Fruit fly (Drosophila melanogaster) whole organism, embryonic: ENCODE measurements around the gene Rbf2.
A peak's percentile ranks its signal among the peaks of the same experiment; 100 is the strongest.

ENCODE experiments used
- BtbVII ChIP-seq: fragments of 200-800 bp; sonication (Bioruptor generic); optimal IDR thresholded peaks from 3 replicates; lab custom pipeline; 2017; ENCODE audit warnings: missing biosample characterization, mild to moderate bottlenecking, missing genetic modification characterization
- C15 ChIP-seq: fragments of 200-800 bp; sonication (Bioruptor generic); IDR thresholded peaks from 3 replicates; pipeline ENCODE4 v1.3.6; 2022; ENCODE audit warnings: missing biosample characterization, missing genetic modification characterization
- CG10267 ChIP-seq: fragments of 200-800 bp; sonication (Bioruptor generic); optimal IDR thresholded peaks from 2 replicates; lab custom pipeline; 2018; ENCODE audit warnings: missing biosample characterization, mild to moderate bottlenecking, missing genetic modification characterization, moderate library complexity
- CG4360 ChIP-seq: fragments of 200-800 bp; sonication (Bioruptor generic); IDR thresholded peaks from 2 replicates; pipeline ENCODE4 v1.3.6; 2022; ENCODE audit warnings: missing biosample characterization, missing genetic modification characterization
- CG7839 ChIP-seq: fragments of 200-800 bp; sonication (Bioruptor generic); optimal IDR thresholded peaks from 3 replicates; lab custom pipeline; 2018; ENCODE audit warnings: missing biosample characterization, mild to moderate bottlenecking, missing genetic modification characterization, moderate library complexity
- CG9437 ChIP-seq: fragments of 200-800 bp; sonication (Bioruptor generic); optimal IDR thresholded peaks from 2 replicates; lab custom pipeline; 2018; ENCODE audit warnings: missing biosample characterization, mild to moderate bottlenecking, missing genetic modification characterization
- CG9727 ChIP-seq: fragments of 200-800 bp; sonication (Bioruptor generic); optimal IDR thresholded peaks from 3 replicates; lab custom pipeline; 2017; ENCODE audit warnings: missing biosample characterization, mild to moderate bottlenecking, missing genetic modification characterization
- Gug ChIP-seq: fragments of 200-800 bp; sonication (Bioruptor generic); IDR thresholded peaks from 4 replicates; pipeline ENCODE4 v1.3.6; 2022; ENCODE audit warnings: missing biosample characterization, missing genetic modification characterization
- HmgD ChIP-seq: fragments of 200-800 bp; sonication (Bioruptor generic); optimal IDR thresholded peaks from 3 replicates; lab custom pipeline; 2016; ENCODE audit warnings: missing biosample characterization, missing genetic modification characterization
- Hmx ChIP-seq: fragments of 200-800 bp; sonication (Bioruptor generic); optimal IDR thresholded peaks from 2 replicates; lab custom pipeline; 2016; ENCODE audit warnings: missing biosample characterization, missing genetic modification characterization
- Xbp1 ChIP-seq: fragments of 200-800 bp; sonication (Bioruptor generic); optimal IDR thresholded peaks from 3 replicates; lab custom pipeline; 2016; ENCODE audit warnings: missing biosample characterization, mild to moderate bottlenecking, missing genetic modification characterization
- fd102C ChIP-seq: fragments of 200-800 bp; sonication (Bioruptor generic); optimal IDR thresholded peaks from 2 replicates; lab custom pipeline; 2018; ENCODE audit warnings: missing biosample characterization, mild to moderate bottlenecking, missing genetic modification characterization, moderate library complexity
- gem ChIP-seq: fragments of 200-800 bp; sonication (Bioruptor generic); optimal IDR thresholded peaks from 2 replicates; lab custom pipeline; 2019; ENCODE audit warnings: missing biosample characterization, mild to moderate bottlenecking, missing genetic modification characterization, moderate library complexity
- seq ChIP-seq: fragments of 200-800 bp; sonication (Bioruptor generic); IDR thresholded peaks from 2 replicates; pipeline ENCODE4 v1.3.6; 2022; ENCODE audit warnings: missing biosample characterization, missing genetic modification characterization

dm6 chr3R:15993815-15994572, 28.7 kb downstream of the Rbf2 start:
- no peak for TF ChIP-seq CG10267 (tag; lab: Kevin White, UChicago)
- no peak for TF ChIP-seq CG9727 (GFP tag; lab: Kevin White, UChicago)
- no peak for TF ChIP-seq HmgD (GFP tag; lab: Kevin White, UChicago)
- no peak for TF ChIP-seq BtbVII (GFP tag; lab: Kevin White, UChicago)
- TF ChIP-seq gem (tag; lab: Kevin White, UChicago) = no peak
- no peak for TF ChIP-seq Xbp1 (GFP tag; lab: Kevin White, UChicago)
- no peak for TF ChIP-seq Gug (GFP tag; lab: Robert Waterston, UW)
- TF ChIP-seq CG9437 (GFP tag; lab: Kevin White, UChicago) = no peak
- no peak for TF ChIP-seq CG7839
- TF ChIP-seq seq (GFP tag; lab: Robert Waterston, UW) = no peak
- TF ChIP-seq C15 (GFP tag; lab: Robert Waterston, UW) = no peak
- peak; percentile 99 for TF ChIP-seq CG4360
- TF ChIP-seq Hmx (GFP tag; lab: Kevin White, UChicago) = no peak
- TF ChIP-seq fd102C (GFP tag; lab: Kevin White, UChicago) = no peak
